Worm (Caenorhabditis elegans) whole organism, late embryonic: ENCODE measurements around the gene nhr-18.

Experiments used
- K09A11.1 ChIP-seq: sonication (generic microtip); optimal IDR thresholded peaks from 2 replicates; lab custom pipeline; 2017; ENCODE audit warnings: antibody characterized with exemption, mild to moderate bottlenecking, missing genetic modification characterization, missing compliant biosample characterization; ENCODE audit not compliant: insufficient read depth
- ahr-1 ChIP-seq: sonication (generic microtip); optimal IDR thresholded peaks from 2 replicates; lab custom pipeline; 2016; ENCODE audit warnings: missing genetic modification characterization, missing compliant biosample characterization
- ama-1 ChIP-seq: fragments of 150-350 bp; optimal IDR thresholded peaks from 2 replicates; lab custom pipeline; 2014
- ceh-14 ChIP-seq: sonication (generic microtip); optimal IDR thresholded peaks from 2 replicates; lab custom pipeline; 2016; ENCODE audit warnings: missing genotype, missing genetic modification characterization, missing compliant biosample characterization
- ceh-19 ChIP-seq: fragments of 200-800 bp; sonication (Bioruptor generic); optimal IDR thresholded peaks from 2 replicates; lab custom pipeline; 2018; ENCODE audit warnings: mild to moderate bottlenecking, missing genetic modification characterization, missing compliant biosample characterization
- ceh-2 ChIP-seq: sonication (generic microtip); optimal IDR thresholded peaks from 2 replicates; lab custom pipeline; 2016; ENCODE audit warnings: missing genotype, missing genetic modification characterization, missing compliant biosample characterization
- ceh-22 ChIP-seq: sonication (generic microtip); optimal IDR thresholded peaks from 2 replicates; lab custom pipeline; 2017; ENCODE audit warnings: missing biosample characterization, missing genetic modification characterization
- ceh-24 ChIP-seq: sonication (generic microtip); optimal IDR thresholded peaks from 2 replicates; lab custom pipeline; 2016; ENCODE audit warnings: mild to moderate bottlenecking, missing genetic modification characterization, missing compliant biosample characterization
- ceh-30 ChIP-seq: fragments of 150-350 bp; optimal IDR thresholded peaks from 2 replicates; lab custom pipeline; 2014; ENCODE audit warnings: missing biosample characterization, missing genetic modification characterization
- ceh-31 ChIP-seq: sonication (generic microtip); optimal IDR thresholded peaks from 2 replicates; lab custom pipeline; 2016; ENCODE audit warnings: missing genetic modification characterization, missing compliant biosample characterization
- ceh-34 ChIP-seq: sonication (generic microtip); optimal IDR thresholded peaks from 2 replicates; lab custom pipeline; 2016; ENCODE audit warnings: mild to moderate bottlenecking, missing genetic modification characterization, missing compliant biosample characterization
- ceh-45 ChIP-seq: fragments of 200-800 bp; sonication (Bioruptor generic); IDR thresholded peaks from 2 replicates; pipeline ENCODE4 v1.3.6; 2022; ENCODE audit warnings: missing genetic modification reagents, missing genetic modification characterization, missing compliant biosample characterization
- ceh-48 ChIP-seq: sonication (generic microtip); optimal IDR thresholded peaks from 2 replicates; lab custom pipeline; 2016; ENCODE audit warnings: missing genetic modification characterization, inconsistent platforms, missing compliant biosample characterization
- ceh-6 ChIP-seq: fragments of 200-800 bp; sonication (Bioruptor generic); optimal IDR thresholded peaks from 2 replicates; lab custom pipeline; 2018; ENCODE audit warnings: mild to moderate bottlenecking, missing genetic modification characterization, missing compliant biosample characterization
- ceh-9 ChIP-seq: sonication (generic microtip); optimal IDR thresholded peaks from 2 replicates; lab custom pipeline; 2016; ENCODE audit warnings: mild to moderate bottlenecking, missing genetic modification characterization, inconsistent platforms, missing compliant biosample characterization
- dve-1 ChIP-seq: sonication (generic microtip); optimal IDR thresholded peaks from 2 replicates; lab custom pipeline; 2017; ENCODE audit warnings: antibody characterized with exemption, mild to moderate bottlenecking, missing genetic modification characterization, missing compliant biosample characterization
- ets-4 ChIP-seq: sonication (generic microtip); optimal IDR thresholded peaks from 2 replicates; lab custom pipeline; 2016; ENCODE audit warnings: missing genetic modification characterization, missing compliant biosample characterization
- eyg-1 ChIP-seq: sonication (generic microtip); optimal IDR thresholded peaks from 2 replicates; lab custom pipeline; 2016; ENCODE audit warnings: missing genotype, missing genetic modification characterization, missing compliant biosample characterization
- fax-1 ChIP-seq: sonication (generic microtip); optimal IDR thresholded peaks from 2 replicates; lab custom pipeline; 2016; ENCODE audit warnings: missing genotype, missing genetic modification characterization, missing compliant biosample characterization
- fkh-6 ChIP-seq: sonication (generic microtip); optimal IDR thresholded peaks from 2 replicates; lab custom pipeline; 2016; ENCODE audit warnings: missing genetic modification characterization, missing compliant biosample characterization
- gmeb-2 ChIP-seq: sonication (generic microtip); optimal IDR thresholded peaks from 2 replicates; lab custom pipeline; 2016; ENCODE audit warnings: missing genetic modification characterization, inconsistent platforms, missing compliant biosample characterization
- hlh-13 ChIP-seq: fragments of 200-800 bp; sonication (Bioruptor generic); optimal IDR thresholded peaks from 2 replicates; lab custom pipeline; 2018; ENCODE audit warnings: mild to moderate bottlenecking, missing genetic modification characterization, missing compliant biosample characterization
- hlh-30 ChIP-seq: sonication (generic microtip); optimal IDR thresholded peaks from 2 replicates; lab custom pipeline; 2017; ENCODE audit warnings: antibody characterized with exemption, missing genetic modification characterization, missing compliant biosample characterization; ENCODE audit not compliant: insufficient read depth
- hlh-6 ChIP-seq: sonication (generic microtip); optimal IDR thresholded peaks from 2 replicates; lab custom pipeline; 2016; ENCODE audit warnings: missing genotype, missing genetic modification characterization, missing compliant biosample characterization
- madf-2 ChIP-seq: sonication (generic microtip); optimal IDR thresholded peaks from 2 replicates; lab custom pipeline; 2017; ENCODE audit warnings: missing genetic modification characterization, missing compliant biosample characterization
- nfya-1 ChIP-seq: sonication (generic microtip); optimal IDR thresholded peaks from 2 replicates; lab custom pipeline; 2017; ENCODE audit warnings: missing genetic modification characterization, mild to moderate bottlenecking, missing compliant biosample characterization, antibody characterized with exemption, moderate library complexity
- nhr-232 ChIP-seq: sonication (generic microtip); optimal IDR thresholded peaks from 2 replicates; lab custom pipeline; 2016; ENCODE audit warnings: missing genetic modification characterization, missing compliant biosample characterization
- pag-3 ChIP-seq: sonication (generic microtip); optimal IDR thresholded peaks from 2 replicates; lab custom pipeline; 2016; ENCODE audit warnings: missing compliant biosample characterization, missing genetic modification characterization, borderline replicate concordance
- pat-9 ChIP-seq: fragments of 200-800 bp; sonication (Bioruptor generic); optimal IDR thresholded peaks from 2 replicates; lab custom pipeline; 2018; ENCODE audit warnings: mild to moderate bottlenecking, missing genetic modification characterization, moderate library complexity, missing compliant biosample characterization
- pha-4 ChIP-seq: fragments of 150-350 bp; optimal IDR thresholded peaks from 2 replicates; lab custom pipeline; 2018; ENCODE audit warnings: missing biosample characterization, missing genetic modification reagents, missing genetic modification characterization
- pqm-1 ChIP-seq: sonication (generic microtip); optimal IDR thresholded peaks from 2 replicates; lab custom pipeline; 2016; ENCODE audit warnings: missing genetic modification characterization, missing compliant biosample characterization
- ref-2 ChIP-seq: sonication (generic microtip); optimal IDR thresholded peaks from 2 replicates; lab custom pipeline; 2016; ENCODE audit warnings: missing genetic modification characterization, missing compliant biosample characterization
- tbx-2 ChIP-seq: sonication (generic microtip); optimal IDR thresholded peaks from 2 replicates; lab custom pipeline; 2016; ENCODE audit warnings: missing genetic modification characterization, missing compliant biosample characterization
- ttx-3 ChIP-seq: sonication (generic microtip); optimal IDR thresholded peaks from 2 replicates; lab custom pipeline; 2016; ENCODE audit warnings: missing genetic modification reagents, missing genetic modification characterization, missing compliant biosample characterization
- unc-3 ChIP-seq, 2 experiments: fragments of 200-800 bp in 1 of 2; sonication (Bioruptor generic) in 1 of 2; sonication (generic microtip) in 1 of 2; conservative IDR thresholded peaks in 1 of 2; optimal IDR thresholded peaks in 1 of 2; 2 replicates each; pipeline versions ENCODE4 v1.3.6 to Lab custom; 2016 to 2022; ENCODE audit warnings: missing compliant biosample characterization in 2 of 2, missing genetic modification characterization in 2 of 2, missing genetic modification reagents in 1 of 2
- unc-42 ChIP-seq: sonication (generic microtip); optimal IDR thresholded peaks from 2 replicates; lab custom pipeline; 2016; ENCODE audit warnings: missing genotype, missing genetic modification characterization, missing compliant biosample characterization
- unc-86 ChIP-seq: sonication (generic microtip); optimal IDR thresholded peaks from 2 replicates; lab custom pipeline; 2016; ENCODE audit warnings: missing genetic modification characterization, missing compliant biosample characterization
- zip-5 ChIP-seq: sonication (generic microtip); optimal IDR thresholded peaks from 2 replicates; lab custom pipeline; 2016; ENCODE audit warnings: missing genetic modification characterization, missing compliant biosample characterization

The nhr-18 gene

DNA sequence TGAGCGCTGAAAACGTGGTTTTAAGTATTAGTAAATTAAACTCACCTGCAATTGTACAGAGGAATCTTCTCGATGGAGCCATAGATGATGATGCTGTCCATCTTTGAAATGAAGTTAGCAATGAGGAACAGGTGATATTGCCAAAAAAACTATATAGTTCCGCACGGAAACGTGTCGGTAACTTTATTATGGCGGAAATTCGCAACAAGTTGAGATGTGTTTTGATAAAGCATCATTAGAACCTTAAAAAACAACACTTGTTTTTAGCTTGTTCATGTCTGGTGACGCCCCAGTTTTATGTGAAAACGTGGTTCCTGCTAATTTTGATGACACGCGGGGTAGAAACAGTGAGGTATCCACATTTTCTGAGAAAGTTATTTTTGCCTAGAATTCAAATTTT is 20.8 kb upstream of the nhr-18 start, which contains the start of gene srt-40:
Gene srt-40 (minus strand): TSS at position 101 of the 400 bp plus-strand sequence.
- TF ChIP-seq ceh-31 (tag; lab: Kevin White, UChicago): no peak
- no peak for TF ChIP-seq eyg-1 (tag; lab: Kevin White, UChicago)
- no peak for TF ChIP-seq nhr-232 (tag; lab: Kevin White, UChicago)
- no peak for TF ChIP-seq dve-1 (tag; lab: Kevin White, UChicago)
- no peak for TF ChIP-seq ama-1 (lab: Kevin White, UChicago)
- no peak for TF ChIP-seq pha-4 (tag; lab: Kevin White, UChicago)
- no peak for TF ChIP-seq ceh-9 (tag; lab: Kevin White, UChicago)
- no peak for TF ChIP-seq pag-3

DNA sequence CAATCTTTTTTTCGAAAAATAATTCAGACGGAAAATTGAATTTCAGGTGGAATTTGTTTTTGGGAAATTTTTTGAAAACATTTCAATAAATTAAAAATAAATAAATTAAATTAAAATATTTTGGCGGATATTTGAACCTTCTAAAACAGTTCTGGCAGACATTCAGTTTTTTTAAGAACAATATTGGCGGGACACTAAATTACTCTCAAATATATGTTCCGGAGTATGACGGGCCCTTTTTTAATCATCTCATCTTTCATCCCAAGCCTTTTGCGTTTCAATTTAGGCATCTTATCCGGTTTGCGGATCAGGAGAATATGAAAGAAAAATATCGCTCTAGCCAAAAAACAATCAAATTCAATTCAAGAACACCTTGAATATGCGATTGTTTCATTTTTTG is 20.2 kb upstream of the nhr-18 start, which contains the start of gene svh-11:
Gene svh-11 (plus strand): TSS at position 301 of the 400 bp plus-strand sequence.
- TF ChIP-seq ceh-6 (GFP tag; lab: Kevin White, UChicago) (no peak), ceh-45 (GFP tag; lab: Robert Waterston, UW) (no peak), ceh-24 (tag; lab: Kevin White, UChicago) (no peak), unc-3 (GFP tag; conservative IDR thresholded peaks at IDR 0.05; lab: Robert Waterston, UW) (no peak), unc-3 (tag; optimal IDR thresholded peaks at IDR 0.05; lab: Kevin White, UChicago) (no peak), fkh-6 (tag; lab: Kevin White, UChicago) (no peak), ceh-19 (GFP tag; lab: Kevin White, UChicago) (no peak), gmeb-2 (no peak), ceh-22 (tag; lab: Kevin White, UChicago) (no peak), ahr-1 (no peak), ets-4 (tag; lab: Kevin White, UChicago) (no peak), hlh-6 (tag; lab: Kevin White, UChicago) (no peak), ceh-34 (tag; lab: Kevin White, UChicago) (no peak), pag-3 (no peak)

DNA sequence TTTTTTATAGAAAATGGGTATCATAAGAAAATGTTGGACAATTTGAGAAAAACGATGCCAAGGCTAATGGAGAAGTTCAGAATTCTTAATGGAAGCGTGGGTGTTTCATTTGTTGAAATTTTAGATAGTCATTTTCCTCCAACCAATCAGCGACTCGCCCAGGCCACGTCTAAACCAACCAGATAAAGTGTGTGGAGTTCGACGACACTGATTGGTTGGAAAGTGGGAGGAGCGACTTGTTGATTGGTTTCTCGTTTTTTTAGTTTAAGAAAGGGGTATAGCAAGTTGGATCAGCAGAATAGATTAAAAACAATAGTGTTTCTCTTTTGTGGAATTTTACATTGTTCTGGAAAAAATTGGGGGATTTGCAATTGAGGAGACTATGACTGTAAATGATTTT is 19.5 kb upstream of the nhr-18 start:
- TF ChIP-seq pha-4 (tag; lab: Kevin White, UChicago): no peak
- peak; percentile 92 for TF ChIP-seq nfya-1 (tag; lab: Kevin White, UChicago)
- TF ChIP-seq K09A11.1 (tag; lab: Kevin White, UChicago): no peak

DNA sequence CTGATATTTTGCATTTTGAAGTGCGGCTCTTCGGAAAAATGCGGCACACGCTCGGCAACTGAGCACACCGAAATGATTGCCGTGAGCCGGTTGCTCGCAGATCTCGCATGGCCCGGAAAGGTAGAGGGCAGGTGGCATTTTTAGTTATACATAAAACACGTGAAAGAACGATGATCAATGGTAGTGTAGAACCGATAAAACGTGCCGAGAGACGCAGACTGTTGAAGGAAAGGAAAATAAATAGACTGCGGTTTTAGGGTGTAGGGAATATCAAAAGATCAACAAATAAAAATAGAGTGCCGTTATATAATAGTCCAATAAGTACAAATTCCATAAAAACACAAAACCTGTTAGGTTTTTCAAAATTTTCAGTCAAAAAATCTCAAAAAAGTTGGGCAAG is 15.1 kb upstream of the nhr-18 start, which contains the start of gene nhr-133:
Gene nhr-133 (minus strand): TSS at position 183 of the 400 bp plus-strand sequence.
- peak; percentile 37 for TF ChIP-seq hlh-30 (tag; lab: Kevin White, UChicago)
- no peak for TF ChIP-seq unc-86 (tag; lab: Kevin White, UChicago)

DNA sequence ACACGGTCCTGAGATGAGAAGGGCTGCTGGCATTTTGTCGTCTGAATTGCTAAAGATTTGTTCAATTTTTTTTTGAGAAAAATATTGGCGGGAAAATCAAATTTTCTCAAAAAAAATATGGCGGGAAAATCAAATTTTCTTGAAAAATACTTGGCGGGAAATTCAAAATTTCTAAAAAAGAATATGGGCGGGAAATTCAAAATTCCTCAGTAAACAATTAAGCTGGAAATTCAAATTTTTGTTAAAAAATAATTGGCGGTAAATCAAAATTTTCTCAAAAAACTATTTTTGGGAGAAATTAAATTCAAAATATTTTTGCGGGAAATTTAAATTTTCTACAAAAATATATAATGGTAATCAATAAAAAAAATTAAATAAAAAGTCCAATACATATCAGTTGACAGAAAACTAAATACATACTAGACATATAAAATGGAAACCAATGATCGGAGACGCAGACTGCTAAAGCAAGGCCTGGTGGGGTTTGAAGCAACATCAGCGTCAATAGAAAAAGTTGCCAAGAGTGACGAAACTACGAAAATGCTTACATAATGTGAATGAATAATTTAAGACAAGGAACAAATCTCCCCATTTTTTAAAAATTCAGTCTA is 12.5 kb upstream of the nhr-18 start, which contains the start of gene nhr-184:
Gene nhr-184 (minus strand): TSS at position 51 of the 611 bp plus-strand sequence.
- no peak for TF ChIP-seq pat-9
- no peak for TF ChIP-seq fkh-6 (tag; lab: Kevin White, UChicago)
- no peak for TF ChIP-seq ref-2
- no peak for TF ChIP-seq zip-5 (tag; lab: Kevin White, UChicago)
- TF ChIP-seq unc-42 (tag; lab: Kevin White, UChicago): no peak
- TF ChIP-seq hlh-13: no peak
- no peak for TF ChIP-seq fax-1 (tag; lab: Kevin White, UChicago)
- no peak for TF ChIP-seq pqm-1
- no peak for TF ChIP-seq ceh-14 (tag; lab: Kevin White, UChicago)
- TF ChIP-seq ttx-3 (tag; lab: Kevin White, UChicago): no peak
- no peak for TF ChIP-seq madf-2 (tag; lab: Kevin White, UChicago)
- no peak for TF ChIP-seq ceh-2 (tag; lab: Kevin White, UChicago)
- no peak for TF ChIP-seq ceh-30 (tag; lab: Kevin White, UChicago)
- TF ChIP-seq tbx-2 (tag; lab: Kevin White, UChicago): no peak
- no peak for TF ChIP-seq ceh-22 (tag; lab: Kevin White, UChicago)
- TF ChIP-seq unc-86 (tag; lab: Kevin White, UChicago): no peak
- no peak for TF ChIP-seq ceh-48
- TF ChIP-seq, all 69 proteins: peak for 0
